Fruit fly (Drosophila melanogaster) whole organism, embryonic: ENCODE measurements around the gene CG5376.
A peak's percentile ranks its signal among the peaks of the same experiment; 100 is the strongest.

Source experiments
- BtbVII ChIP-seq: fragments of 200-800 bp; sonication (Bioruptor generic); optimal IDR thresholded peaks from 3 replicates; lab custom pipeline; 2017; ENCODE audit warnings: missing biosample characterization, mild to moderate bottlenecking, missing genetic modification characterization
- CG10147 ChIP-seq: fragments of 200-800 bp; sonication (Bioruptor generic); optimal IDR thresholded peaks from 2 replicates; lab custom pipeline; 2019; ENCODE audit warnings: missing biosample characterization, mild to moderate bottlenecking, missing genetic modification characterization, moderate library complexity
- CG11456 ChIP-seq: fragments of 200-800 bp; sonication (Bioruptor generic); IDR thresholded peaks from 3 replicates; pipeline ENCODE4 v1.3.6; 2022; ENCODE audit warnings: missing biosample characterization, missing genetic modification characterization
- CG12391 ChIP-seq: fragments of 200-800 bp; sonication (Bioruptor generic); optimal IDR thresholded peaks from 3 replicates; lab custom pipeline; 2018; ENCODE audit warnings: missing biosample characterization, mild to moderate bottlenecking, missing genetic modification characterization, moderate library complexity
- CG13894 ChIP-seq: fragments of 200-800 bp; sonication (Bioruptor generic); optimal IDR thresholded peaks from 3 replicates; lab custom pipeline; 2018; ENCODE audit warnings: missing biosample characterization, mild to moderate bottlenecking, missing genetic modification characterization, moderate library complexity
- CG14050 ChIP-seq: fragments of 200-800 bp; sonication (Bioruptor generic); IDR thresholded peaks from 3 replicates; pipeline ENCODE4 v1.3.6; 2022; ENCODE audit warnings: missing biosample characterization, missing genetic modification characterization
- CG14710 ChIP-seq: fragments of 200-800 bp; sonication (Bioruptor generic); optimal IDR thresholded peaks from 3 replicates; lab custom pipeline; 2019; ENCODE audit warnings: missing biosample characterization, mild to moderate bottlenecking, missing genetic modification characterization, moderate library complexity
- CG17385 ChIP-seq: fragments of 200-800 bp; sonication (Bioruptor generic); optimal IDR thresholded peaks from 3 replicates; lab custom pipeline; 2018; ENCODE audit warnings: missing biosample characterization, mild to moderate bottlenecking, missing genetic modification characterization
- CG1832 ChIP-seq: fragments of 200-800 bp; sonication (Bioruptor generic); optimal IDR thresholded peaks from 2 replicates; lab custom pipeline; 2017; ENCODE audit warnings: missing biosample characterization, mild to moderate bottlenecking, missing genetic modification characterization, inconsistent platforms
- CG2889 ChIP-seq: fragments of 200-800 bp; sonication (Bioruptor generic); IDR thresholded peaks from 3 replicates; pipeline ENCODE4 v1.3.6; 2022; ENCODE audit warnings: missing biosample characterization, missing genetic modification characterization
- CG4282 ChIP-seq: fragments of 200-800 bp; sonication (Bioruptor generic); optimal IDR thresholded peaks from 2 replicates; lab custom pipeline; 2016; ENCODE audit warnings: missing biosample characterization, missing genetic modification characterization
- CG4617 ChIP-seq: fragments of 200-800 bp; sonication (Bioruptor generic); optimal IDR thresholded peaks from 3 replicates; lab custom pipeline; 2016; ENCODE audit warnings: missing biosample characterization, missing genetic modification characterization, borderline replicate concordance
- CG6689 ChIP-seq: fragments of 200-800 bp; sonication (Bioruptor generic); IDR thresholded peaks from 2 replicates; pipeline ENCODE4 v1.3.6; 2022; ENCODE audit warnings: missing biosample characterization, missing genetic modification characterization
- CG6765 ChIP-seq: fragments of 200-800 bp; sonication (Bioruptor generic); optimal IDR thresholded peaks from 3 replicates; lab custom pipeline; 2017; ENCODE audit warnings: missing biosample characterization, mild to moderate bottlenecking, missing genetic modification characterization
- CG8281 ChIP-seq: fragments of 200-800 bp; sonication (Bioruptor generic); optimal IDR thresholded peaks from 2 replicates; lab custom pipeline; 2018; ENCODE audit warnings: missing biosample characterization, mild to moderate bottlenecking, missing genetic modification characterization, moderate library complexity
- CG8765 ChIP-seq: fragments of 200-800 bp; sonication (Bioruptor generic); IDR thresholded peaks from 2 replicates; pipeline ENCODE4 v1.3.6; 2022; ENCODE audit warnings: missing biosample characterization, missing genetic modification characterization
- Doc2 ChIP-seq: fragments of 200-800 bp; sonication (Bioruptor generic); IDR thresholded peaks from 2 replicates; pipeline ENCODE4 v1.3.6; 2022; ENCODE audit warnings: missing biosample characterization, missing genetic modification characterization
- E2f1 ChIP-seq: fragments of 200-800 bp; sonication (Bioruptor generic); IDR thresholded peaks from 2 replicates; pipeline ENCODE4 v1.3.6; 2022; ENCODE audit warnings: missing biosample characterization, missing genetic modification characterization
- E2f2 ChIP-seq: fragments of 200-800 bp; sonication (Bioruptor generic); IDR thresholded peaks from 2 replicates; pipeline ENCODE4 v1.3.6; 2022; ENCODE audit warnings: missing biosample characterization, missing genetic modification characterization
- Gsc ChIP-seq: fragments of 200-800 bp; sonication (Bioruptor generic); IDR thresholded peaks from 2 replicates; pipeline ENCODE4 v1.3.6; 2022; ENCODE audit warnings: missing biosample characterization, missing genetic modification characterization
- H2.0 ChIP-seq: fragments of 200-800 bp; sonication (Bioruptor generic); IDR thresholded peaks from 2 replicates; pipeline ENCODE4 v1.3.6; 2022; ENCODE audit warnings: missing biosample characterization, missing genetic modification characterization
- Hand ChIP-seq: fragments of 200-800 bp; sonication (Bioruptor generic); optimal IDR thresholded peaks from 2 replicates; lab custom pipeline; 2017; ENCODE audit warnings: mild to moderate bottlenecking, missing biosample characterization, missing genetic modification reagents, missing genetic modification characterization
- Neu2 ChIP-seq: fragments of 200-800 bp; sonication (Bioruptor generic); optimal IDR thresholded peaks from 3 replicates; lab custom pipeline; 2016; ENCODE audit warnings: missing biosample characterization, missing genetic modification characterization, borderline replicate concordance
- Nf-YC ChIP-seq: fragments of 200-800 bp; optimal IDR thresholded peaks from 3 replicates; lab custom pipeline; 2019; ENCODE audit warnings: missing biosample characterization, mild to moderate bottlenecking, missing genetic modification characterization, moderate library complexity
- Oaz ChIP-seq: fragments of 200-800 bp; sonication (Bioruptor generic); IDR thresholded peaks from 2 replicates; pipeline ENCODE4 v1.3.6; 2022; ENCODE audit warnings: missing biosample characterization, missing genetic modification characterization
- Opbp ChIP-seq: fragments of 200-800 bp; sonication (Bioruptor generic); IDR thresholded peaks from 3 replicates; pipeline ENCODE4 v1.3.6; 2022; ENCODE audit warnings: missing biosample characterization, missing genetic modification characterization; ENCODE audit not compliant: partially characterized antibody
- Optix ChIP-seq: fragments of 200-800 bp; sonication (Bioruptor generic); IDR thresholded peaks from 3 replicates; pipeline ENCODE4 v1.3.6; 2022; ENCODE audit warnings: missing biosample characterization, missing genetic modification characterization
- Sry-δ ChIP-seq: fragments of 200-800 bp; sonication (Bioruptor generic); optimal IDR thresholded peaks from 2 replicates; lab custom pipeline; 2016; ENCODE audit warnings: missing biosample characterization, missing genetic modification characterization
- Taf1 ChIP-seq: fragments of 200-800 bp; sonication (Bioruptor generic); IDR thresholded peaks from 2 replicates; pipeline ENCODE4 v1.3.6; 2022; ENCODE audit warnings: missing biosample characterization, missing genetic modification characterization
- Tbp ChIP-seq: fragments of >200 bp; optimal IDR thresholded peaks from 2 replicates; lab custom pipeline; 2018; ENCODE audit warnings: missing biosample characterization, missing genetic modification characterization
- YL-1 ChIP-seq: fragments of 200-800 bp; sonication (Bioruptor generic); optimal IDR thresholded peaks from 3 replicates; lab custom pipeline; 2017; ENCODE audit warnings: missing biosample characterization, mild to moderate bottlenecking, missing genetic modification characterization
- bsh ChIP-seq, 2 experiments: fragments of 200-800 bp; sonication (Bioruptor generic); optimal IDR thresholded peaks; 2 replicates each; lab custom pipeline; 2017 to 2018; ENCODE audit warnings: mild to moderate bottlenecking in 2 of 2, missing biosample characterization in 2 of 2, missing genetic modification characterization in 2 of 2, moderate library complexity in 1 of 2
- emc ChIP-seq: fragments of 200-800 bp; sonication (Bioruptor generic); optimal IDR thresholded peaks from 2 replicates; lab custom pipeline; 2016; ENCODE audit warnings: missing biosample characterization, missing genetic modification characterization
- inv ChIP-seq: fragments of 200-800 bp; sonication (Bioruptor generic); IDR thresholded peaks from 2 replicates; pipeline ENCODE4 v1.3.6; 2022; ENCODE audit warnings: missing biosample characterization, missing genetic modification characterization; ENCODE audit not compliant: partially characterized antibody
- lbe ChIP-seq: fragments of 200-800 bp; sonication (Bioruptor generic); optimal IDR thresholded peaks from 2 replicates; lab custom pipeline; 2016; ENCODE audit warnings: missing biosample characterization, mild to moderate bottlenecking, missing genetic modification characterization
- odd ChIP-seq: fragments of 200-800 bp; sonication (Bioruptor generic); optimal IDR thresholded peaks from 2 replicates; lab custom pipeline; 2017; ENCODE audit warnings: missing biosample characterization, mild to moderate bottlenecking, missing genetic modification characterization
- pfk ChIP-seq: fragments of 200-800 bp; sonication (Bioruptor generic); optimal IDR thresholded peaks from 2 replicates; lab custom pipeline; 2018; ENCODE audit warnings: missing biosample characterization, mild to moderate bottlenecking, missing genetic modification characterization, moderate library complexity
- pnt ChIP-seq: fragments of 200-800 bp; sonication (Bioruptor generic); optimal IDR thresholded peaks from 3 replicates; lab custom pipeline; 2016; ENCODE audit warnings: missing biosample characterization, missing genetic modification characterization
- pum ChIP-seq: fragments of 200-800 bp; sonication (Bioruptor generic); optimal IDR thresholded peaks from 2 replicates; lab custom pipeline; 2016; ENCODE audit warnings: missing biosample characterization, missing genetic modification characterization
- sc ChIP-seq, 3 experiments: fragments of >200 bp in 2 of 3; fragments of 200-800 bp in 1 of 3; sonication (Bioruptor generic) in 1 of 3; optimal IDR thresholded peaks; 2 replicates in 2 of 3; 3 replicates in 1 of 3; lab custom pipeline; 2017; ENCODE audit warnings: mild to moderate bottlenecking in 1 of 3, missing biosample characterization in 1 of 3, missing genetic modification characterization in 1 of 3, missing genetic modification reagents in 1 of 3
- schlank ChIP-seq: fragments of 200-800 bp; sonication (Bioruptor generic); optimal IDR thresholded peaks from 2 replicates; lab custom pipeline; 2018; ENCODE audit warnings: missing biosample characterization, mild to moderate bottlenecking, missing genetic modification characterization
- sd ChIP-seq: fragments of 200-800 bp; sonication (Bioruptor generic); optimal IDR thresholded peaks from 3 replicates; lab custom pipeline; 2018; ENCODE audit warnings: missing biosample characterization, mild to moderate bottlenecking, missing genetic modification characterization, moderate library complexity
- sens ChIP-seq: fragments of 200-800 bp; sonication (Bioruptor generic); peaks from one replicate; lab custom pipeline; 2016; ENCODE audit warnings: missing biosample characterization, missing genetic modification characterization
- sisA ChIP-seq: fragments of 200-800 bp; sonication (Bioruptor generic); IDR thresholded peaks from 2 replicates; pipeline ENCODE4 v1.3.6; 2022; ENCODE audit warnings: missing biosample characterization, missing genetic modification characterization
- sug ChIP-seq: fragments of 200-800 bp; optimal IDR thresholded peaks from 2 replicates; lab custom pipeline; 2019; ENCODE audit warnings: missing biosample characterization, mild to moderate bottlenecking, missing genetic modification characterization, moderate library complexity
- tio ChIP-seq: fragments of 200-800 bp; sonication (Bioruptor generic); optimal IDR thresholded peaks from 2 replicates; lab custom pipeline; 2017; ENCODE audit warnings: missing biosample characterization, missing genetic modification characterization, inconsistent platforms
- tll ChIP-seq, 2 experiments: fragments of 200-800 bp in 1 of 2; fragments of >200 bp in 1 of 2; sonication (Bioruptor generic) in 1 of 2; optimal IDR thresholded peaks; 2 replicates each; lab custom pipeline; 2017 to 2019; ENCODE audit warnings: missing biosample characterization in 2 of 2, missing genetic modification characterization in 2 of 2, mild to moderate bottlenecking in 1 of 2, moderate library complexity in 1 of 2
- trh ChIP-seq: fragments of 200-800 bp; sonication (Bioruptor generic); optimal IDR thresholded peaks from 2 replicates; lab custom pipeline; 2016; ENCODE audit warnings: missing biosample characterization, missing genetic modification characterization
- unc-4 ChIP-seq: fragments of 200-800 bp; sonication (Bioruptor generic); IDR thresholded peaks from 2 replicates; pipeline ENCODE4 v1.3.6; 2022; ENCODE audit warnings: missing biosample characterization, missing genetic modification characterization; ENCODE audit not compliant: partially characterized antibody

Gene CG5376

dm6 chr3R:22468829-22469487, 19.8 kb downstream of the CG5376 start (continued):
- peak; percentile 89 for TF ChIP-seq CG10147 (GFP tag; lab: Kevin White, UChicago)
- TF ChIP-seq YL-1 (GFP tag; lab: Kevin White, UChicago): peak; percentile 22
- peak; percentile 87 for TF ChIP-seq CG6689 (GFP tag; lab: Robert Waterston, UW)
- TF ChIP-seq CG14710 (tag; lab: Kevin White, UChicago): peak; percentile 39
- TF ChIP-seq bsh (GFP tag; optimal IDR thresholded peaks at IDR 0.05; lab: Kevin White, UChicago): peak in 1 of 2 experiments; percentile 75
- no peak for TF ChIP-seq Tbp (GFP tag; lab: Kevin White, UChicago)
- TF ChIP-seq tll (GFP tag; optimal IDR thresholded peaks at IDR 0.05; lab: Kevin White, UChicago): no peak
- TF ChIP-seq tio: no peak
- TF ChIP-seq Oaz: peak; percentile 74
- TF ChIP-seq sisA (GFP tag; lab: Robert Waterston, UW): peak; percentile 83
- peak; percentile 92 for TF ChIP-seq CG13894 (tag; lab: Kevin White, UChicago)
- peak; percentile 86 for TF ChIP-seq sug (tag; lab: Kevin White, UChicago)
- no peak for TF ChIP-seq sc (optimal IDR thresholded peaks at IDR 0.05; lab: Kevin White, UChicago)
- peak; percentile 45 for TF ChIP-seq sc (GFP tag; optimal IDR thresholded peaks at IDR 0.05; lab: Kevin White, UChicago)
- TF ChIP-seq sd: peak; percentile 94
- TF ChIP-seq CG2889 (GFP tag; lab: Robert Waterston, UW): peak; percentile 62
- TF ChIP-seq unc-4: no peak
- TF ChIP-seq CG4282 (GFP tag; lab: Kevin White, UChicago): peak; percentile 62
- TF ChIP-seq inv: no peak
- TF ChIP-seq sens (GFP tag; lab: Kevin White, UChicago): peak; percentile 96
- TF ChIP-seq schlank (tag; lab: Kevin White, UChicago): peak; percentile 89
- TF ChIP-seq CG6765 (GFP tag; lab: Kevin White, UChicago): peak; percentile 82
- TF ChIP-seq Nf-YC (tag; lab: Kevin White, UChicago): peak; percentile 78
- TF ChIP-seq pum: peak; percentile 87
- TF ChIP-seq CG14050 (GFP tag; lab: Robert Waterston, UW): peak; percentile 77
- peak; percentile 76 for TF ChIP-seq E2f1 (GFP tag; lab: Robert Waterston, UW)
- TF ChIP-seq BtbVII (GFP tag; lab: Kevin White, UChicago): peak; percentile 88
- TF ChIP-seq CG8281: peak; percentile 72
- peak; percentile 80 for TF ChIP-seq CG12391 (tag; lab: Kevin White, UChicago)
- TF ChIP-seq Taf1 (GFP tag; lab: Robert Waterston, UW): peak; percentile 54; the same call in 1 of the 2 replicates
- no peak for TF ChIP-seq pfk
- TF ChIP-seq CG17385: peak; percentile 81
- 0 out of 2 replicates have a peak, but pooled peaks have one; percentile 39 for TF ChIP-seq Doc2 (GFP tag; lab: Robert Waterston, UW)
- peak; percentile 43 for TF ChIP-seq CG4617 (GFP tag; lab: Kevin White, UChicago)
- TF ChIP-seq odd (GFP tag; lab: Kevin White, UChicago): peak; percentile 75
- peak; percentile 92 for TF ChIP-seq Hand (GFP tag; lab: Kevin White, UChicago)
- no peak for TF ChIP-seq CG8765 (GFP tag; lab: Robert Waterston, UW)
- no peak for TF ChIP-seq Opbp (GFP tag; lab: Robert Waterston, UW)
- TF ChIP-seq trh (GFP tag; lab: Kevin White, UChicago): peak; percentile 50
- peak; percentile 57 for TF ChIP-seq E2f2 (GFP tag; lab: Robert Waterston, UW)
- TF ChIP-seq Sry-δ: peak; percentile 39
- TF ChIP-seq Neu2: no peak
- TF ChIP-seq pnt: peak; percentile 85
- no peak for TF ChIP-seq lbe
- no peak for TF ChIP-seq CG1832 (GFP tag; lab: Kevin White, UChicago)
- peak; percentile 81 for TF ChIP-seq Optix (GFP tag; lab: Robert Waterston, UW)
- peak; percentile 86 for TF ChIP-seq CG11456
- peak; percentile 78 for TF ChIP-seq emc (GFP tag; lab: Kevin White, UChicago)
- TF ChIP-seq H2.0 (GFP tag; lab: Robert Waterston, UW): peak; percentile 81
- TF ChIP-seq Gsc: peak; percentile 46
